Worm (Caenorhabditis elegans): Measurements from ENCODE around the gene gpa-2.

DNA sequence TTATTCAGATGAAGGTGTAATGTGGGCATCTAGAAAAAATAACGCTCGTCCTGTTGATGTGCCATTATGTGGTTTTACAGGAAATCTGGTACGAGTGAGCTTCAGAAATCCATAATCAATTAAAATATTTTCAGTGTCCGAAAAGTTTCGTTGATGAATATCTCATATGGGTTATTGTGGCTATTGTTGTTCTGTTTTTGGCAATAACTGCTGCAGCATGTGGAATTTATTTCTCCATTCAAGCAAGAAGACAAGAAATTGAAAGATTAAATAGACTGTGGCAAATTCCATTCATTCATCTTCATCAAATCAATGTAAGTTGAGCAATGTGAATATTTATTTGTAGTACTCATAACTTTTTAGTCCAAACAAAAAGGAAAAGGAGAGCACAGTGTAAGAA lies 18.5 kb downstream of the gpa-2 start:
- no peak for TF ChIP-seq elt-1 (tag; optimal IDR thresholded peaks at IDR 0.05; ENCODE audit: borderline replicate concordance, insufficient read depth)
- TF ChIP-seq unc-39 (tag; optimal IDR thresholded peaks at IDR 0.05): no peak
- TF ChIP-seq lsy-2 (tag; optimal IDR thresholded peaks at IDR 0.05): no peak
- no peak for TF ChIP-seq snpc-4 (tag; optimal IDR thresholded peaks at IDR 0.05)
- TF ChIP-seq elt-3 (tag; optimal IDR thresholded peaks at IDR 0.05): no peak
- no peak for TF ChIP-seq ztf-11 (tag; optimal IDR thresholded peaks at IDR 0.05)
- TF ChIP-seq mep-1 (tag; optimal IDR thresholded peaks at IDR 0.05): no peak
- no peak for TF ChIP-seq nhr-12 (tag; optimal IDR thresholded peaks at IDR 0.05)
- no peak for TF ChIP-seq mab-5 (tag; optimal IDR thresholded peaks at IDR 0.05)
- TF ChIP-seq pha-4 (tag; optimal IDR thresholded peaks at IDR 0.05): no peak
- no peak for TF ChIP-seq unc-62 (GFP tag; optimal IDR thresholded peaks at IDR 0.05)
- TF ChIP-seq blmp-1 (tag; optimal IDR thresholded peaks at IDR 0.05): no peak

Measured in whole organism, mixed stage, embryonic.